Fruit fly (Drosophila melanogaster) whole organism, embryonic: ENCODE measurements around the gene CG10383.

Experiments
- Aef1 ChIP-seq: fragments of 200-800 bp; sonication (Bioruptor generic); IDR thresholded peaks from 3 replicates; pipeline ENCODE4 v1.3.6; 2022; ENCODE audit warnings: missing biosample characterization, missing genetic modification characterization
- B-H1 ChIP-seq: fragments of 200-800 bp; sonication (Bioruptor generic); IDR thresholded peaks from 3 replicates; pipeline ENCODE4 v1.3.6; 2022; ENCODE audit warnings: missing biosample characterization, missing genetic modification characterization
- CG10366 ChIP-seq: fragments of 200-800 bp; sonication (Bioruptor generic); IDR thresholded peaks from 2 replicates; pipeline ENCODE4 v1.3.6; 2022; ENCODE audit warnings: missing biosample characterization, missing genetic modification characterization
- CG11085 ChIP-seq: fragments of 200-800 bp; sonication (Bioruptor generic); IDR thresholded peaks from 2 replicates; pipeline ENCODE4 v1.3.6; 2022; ENCODE audit warnings: missing biosample characterization, missing genetic modification characterization
- CG11696 ChIP-seq: fragments of 200-800 bp; sonication (Bioruptor generic); IDR thresholded peaks from 2 replicates; pipeline ENCODE4 v1.3.6; 2022; ENCODE audit warnings: missing biosample characterization, missing genetic modification characterization
- CG14441 ChIP-seq: fragments of 200-800 bp; sonication (Bioruptor generic); IDR thresholded peaks from 2 replicates; pipeline ENCODE4 v1.3.6; 2022; ENCODE audit warnings: missing biosample characterization, missing genetic modification characterization
- CG14667 ChIP-seq: fragments of 200-800 bp; sonication (Bioruptor generic); IDR thresholded peaks from 2 replicates; pipeline ENCODE4 v1.3.6; 2022; ENCODE audit warnings: missing biosample characterization, missing genetic modification characterization
- CG14860 ChIP-seq: fragments of 200-800 bp; sonication (Bioruptor generic); IDR thresholded peaks from 3 replicates; pipeline ENCODE4 v1.3.6; 2022; ENCODE audit warnings: missing biosample characterization, missing genetic modification characterization; ENCODE audit not compliant: partially characterized antibody
- CG15514 ChIP-seq: fragments of 200-800 bp; sonication (Bioruptor generic); optimal IDR thresholded peaks from 3 replicates; lab custom pipeline; 2017; ENCODE audit warnings: missing biosample characterization, missing genetic modification characterization, mild to moderate bottlenecking, moderate library complexity, missing genetic modification reagents
- CG16813 ChIP-seq: fragments of 200-800 bp; sonication (Bioruptor generic); IDR thresholded peaks from 3 replicates; pipeline ENCODE4 v1.3.6; 2022; ENCODE audit warnings: missing biosample characterization, missing genetic modification characterization; ENCODE audit not compliant: partially characterized antibody
- CG16863 ChIP-seq: fragments of 200-800 bp; sonication (Bioruptor generic); optimal IDR thresholded peaks from 3 replicates; lab custom pipeline; 2016; ENCODE audit warnings: missing biosample characterization, missing genetic modification characterization
- CG17359 ChIP-seq: fragments of 200-800 bp; sonication (Bioruptor generic); optimal IDR thresholded peaks from 3 replicates; lab custom pipeline; 2018; ENCODE audit warnings: missing biosample characterization, mild to moderate bottlenecking, missing genetic modification characterization, moderate library complexity
- CG31388 ChIP-seq: fragments of 200-800 bp; sonication (Bioruptor generic); optimal IDR thresholded peaks from 2 replicates; lab custom pipeline; 2016; ENCODE audit warnings: missing biosample characterization, missing genetic modification characterization
- CG42726 ChIP-seq: fragments of 200-800 bp; sonication (Bioruptor generic); IDR thresholded peaks from 2 replicates; pipeline ENCODE4 v1.3.6; 2022; ENCODE audit warnings: missing biosample characterization, missing genetic modification characterization; ENCODE audit not compliant: partially characterized antibody
- CG7357 ChIP-seq: fragments of 200-800 bp; sonication (Bioruptor generic); IDR thresholded peaks from 3 replicates; pipeline ENCODE4 v1.3.6; 2022; ENCODE audit warnings: missing biosample characterization, missing genetic modification characterization
- CG7372 ChIP-seq: fragments of 200-800 bp; sonication (Bioruptor generic); IDR thresholded peaks from 2 replicates; pipeline ENCODE4 v1.3.6; 2022; ENCODE audit warnings: missing biosample characterization, missing genetic modification characterization
- CG7987 ChIP-seq: fragments of 200-800 bp; sonication (Bioruptor generic); optimal IDR thresholded peaks from 2 replicates; lab custom pipeline; 2018; ENCODE audit warnings: missing biosample characterization, mild to moderate bottlenecking, missing genetic modification characterization, moderate library complexity
- CG8765 ChIP-seq: fragments of 200-800 bp; sonication (Bioruptor generic); IDR thresholded peaks from 2 replicates; pipeline ENCODE4 v1.3.6; 2022; ENCODE audit warnings: missing biosample characterization, missing genetic modification characterization
- CG9609 ChIP-seq: fragments of 200-800 bp; sonication (Bioruptor generic); optimal IDR thresholded peaks from 3 replicates; lab custom pipeline; 2016; ENCODE audit warnings: missing biosample characterization, missing genetic modification characterization
- CG9876 ChIP-seq: fragments of 200-800 bp; sonication (Bioruptor generic); optimal IDR thresholded peaks from 2 replicates; lab custom pipeline; 2016; ENCODE audit warnings: missing biosample characterization, missing genetic modification characterization
- CoRest ChIP-seq: fragments of 200-800 bp; sonication (Bioruptor generic); optimal IDR thresholded peaks from 3 replicates; lab custom pipeline; 2018; ENCODE audit warnings: missing biosample characterization, mild to moderate bottlenecking, missing genetic modification characterization, moderate library complexity
- Dek ChIP-seq: fragments of 200-800 bp; sonication (Bioruptor generic); optimal IDR thresholded peaks from 3 replicates; lab custom pipeline; 2019; ENCODE audit warnings: missing biosample characterization, mild to moderate bottlenecking, missing genetic modification characterization, moderate library complexity
- Doc2 ChIP-seq: fragments of 200-800 bp; sonication (Bioruptor generic); IDR thresholded peaks from 2 replicates; pipeline ENCODE4 v1.3.6; 2022; ENCODE audit warnings: missing biosample characterization, missing genetic modification characterization
- HmgD ChIP-seq: fragments of 200-800 bp; sonication (Bioruptor generic); optimal IDR thresholded peaks from 3 replicates; lab custom pipeline; 2016; ENCODE audit warnings: missing biosample characterization, missing genetic modification characterization
- Hr3 ChIP-seq: fragments of 200-800 bp; sonication (Bioruptor generic); optimal IDR thresholded peaks from 3 replicates; lab custom pipeline; 2016; ENCODE audit warnings: missing biosample characterization, missing genetic modification characterization
- Hr51 ChIP-seq, 2 experiments: fragments of 200-800 bp; sonication (Bioruptor generic); optimal IDR thresholded peaks; 2 replicates in 1 of 2; 3 replicates in 1 of 2; lab custom pipeline; 2016 to 2018; ENCODE audit warnings: missing biosample characterization in 2 of 2, missing genetic modification characterization in 2 of 2, mild to moderate bottlenecking in 1 of 2, moderate library complexity in 1 of 2
- Jarid2 ChIP-seq: fragments of 200-800 bp; sonication (Bioruptor generic); optimal IDR thresholded peaks from 3 replicates; lab custom pipeline; 2017; ENCODE audit warnings: mild to moderate bottlenecking, missing biosample characterization, missing genetic modification reagents, missing genetic modification characterization
- Med ChIP-seq: fragments of 200-800 bp; sonication (Bioruptor generic); peaks from one replicate; lab custom pipeline; 2016; ENCODE audit warnings: missing biosample characterization, missing genetic modification characterization, mild to moderate bottlenecking, inconsistent platforms, moderate library complexity
- NK7.1 ChIP-seq: fragments of 200-800 bp; sonication (Bioruptor generic); optimal IDR thresholded peaks from 3 replicates; lab custom pipeline; 2016; ENCODE audit warnings: missing biosample characterization, missing genetic modification characterization
- NfI ChIP-seq: fragments of 200-800 bp; sonication (Bioruptor generic); optimal IDR thresholded peaks from 3 replicates; lab custom pipeline; 2018; ENCODE audit warnings: missing biosample characterization, mild to moderate bottlenecking, missing genetic modification characterization, moderate library complexity
- Ssrp ChIP-seq: fragments of 200-800 bp; sonication (Bioruptor generic); optimal IDR thresholded peaks from 2 replicates; lab custom pipeline; 2018; ENCODE audit warnings: missing biosample characterization, mild to moderate bottlenecking, missing genetic modification characterization, moderate library complexity
- Tbp ChIP-seq: fragments of >200 bp; optimal IDR thresholded peaks from 2 replicates; lab custom pipeline; 2018; ENCODE audit warnings: missing biosample characterization, missing genetic modification characterization
- amos ChIP-seq: fragments of 200-800 bp; sonication (Bioruptor generic); IDR thresholded peaks from 2 replicates; pipeline ENCODE4 v1.3.6; 2022; ENCODE audit warnings: missing biosample characterization, missing genetic modification characterization; ENCODE audit not compliant: partially characterized antibody
- cato ChIP-seq: fragments of 200-800 bp; sonication (Bioruptor generic); optimal IDR thresholded peaks from 2 replicates; lab custom pipeline; 2016; ENCODE audit warnings: missing biosample characterization, missing genetic modification characterization, borderline replicate concordance
- chm ChIP-seq: fragments of 200-800 bp; sonication (Bioruptor generic); IDR thresholded peaks from 2 replicates; pipeline ENCODE4 v1.3.6; 2022; ENCODE audit warnings: missing biosample characterization, missing genetic modification characterization
- dati ChIP-seq: fragments of 200-800 bp; sonication (Bioruptor generic); IDR thresholded peaks from 2 replicates; pipeline ENCODE4 v1.3.6; 2022; ENCODE audit warnings: missing biosample characterization, missing genetic modification characterization
- exex ChIP-seq: fragments of 200-800 bp; sonication (Bioruptor generic); optimal IDR thresholded peaks from 4 replicates; lab custom pipeline; 2018; ENCODE audit warnings: missing biosample characterization, mild to moderate bottlenecking, missing genetic modification characterization, moderate library complexity
- gfzf ChIP-seq: fragments of 200-800 bp; sonication (Bioruptor generic); optimal IDR thresholded peaks from 2 replicates; lab custom pipeline; 2016; ENCODE audit warnings: missing biosample characterization, mild to moderate bottlenecking, missing genetic modification characterization, moderate library complexity
- gt ChIP-seq: fragments of 200-800 bp; sonication (Bioruptor generic); IDR thresholded peaks from 2 replicates; pipeline ENCODE4 v1.3.6; 2022; ENCODE audit warnings: missing biosample characterization, missing genetic modification characterization
- ham ChIP-seq: fragments of 200-800 bp; sonication (Bioruptor generic); IDR thresholded peaks from 2 replicates; pipeline ENCODE4 v1.3.6; 2022; ENCODE audit warnings: missing biosample characterization, missing genetic modification characterization
- hbn ChIP-seq: fragments of 200-800 bp; sonication (Bioruptor generic); IDR thresholded peaks from 2 replicates; pipeline ENCODE4 v1.3.6; 2022; ENCODE audit warnings: missing biosample characterization, missing genetic modification characterization; ENCODE audit not compliant: partially characterized antibody
- lilli ChIP-seq: fragments of 200-800 bp; sonication (Bioruptor generic); optimal IDR thresholded peaks from 3 replicates; lab custom pipeline; 2016; ENCODE audit warnings: missing biosample characterization, missing genetic modification characterization
- lmd ChIP-seq: fragments of 200-800 bp; sonication (Bioruptor generic); IDR thresholded peaks from 2 replicates; pipeline ENCODE4 v1.3.6; 2022; ENCODE audit warnings: missing biosample characterization, missing genetic modification characterization
- mam ChIP-seq: fragments of 200-800 bp; sonication (Bioruptor generic); optimal IDR thresholded peaks from 3 replicates; lab custom pipeline; 2016; ENCODE audit warnings: missing biosample characterization, missing genetic modification characterization
- otp ChIP-seq: fragments of 200-800 bp; sonication (Bioruptor generic); IDR thresholded peaks from 3 replicates; pipeline ENCODE4, ENCODE4 v1.3.6; 2022; ENCODE audit warnings: missing biosample characterization, missing genetic modification characterization
- p53 ChIP-seq: fragments of 200-800 bp; sonication (Bioruptor generic); optimal IDR thresholded peaks from 2 replicates; lab custom pipeline; 2016; ENCODE audit warnings: missing biosample characterization, missing genetic modification characterization
- sens ChIP-seq: fragments of 200-800 bp; sonication (Bioruptor generic); peaks from one replicate; lab custom pipeline; 2016; ENCODE audit warnings: missing biosample characterization, missing genetic modification characterization
- sim ChIP-seq: fragments of 200-800 bp; sonication (Bioruptor generic); IDR thresholded peaks from 2 replicates; pipeline ENCODE4 v1.3.6; 2022; ENCODE audit warnings: missing biosample characterization, missing genetic modification characterization
- ssp ChIP-seq: fragments of 200-800 bp; sonication (Bioruptor generic); IDR thresholded peaks from 2 replicates; pipeline ENCODE4 v1.3.6; 2022; ENCODE audit warnings: missing biosample characterization, missing genetic modification characterization

The CG10383 gene

DNA sequence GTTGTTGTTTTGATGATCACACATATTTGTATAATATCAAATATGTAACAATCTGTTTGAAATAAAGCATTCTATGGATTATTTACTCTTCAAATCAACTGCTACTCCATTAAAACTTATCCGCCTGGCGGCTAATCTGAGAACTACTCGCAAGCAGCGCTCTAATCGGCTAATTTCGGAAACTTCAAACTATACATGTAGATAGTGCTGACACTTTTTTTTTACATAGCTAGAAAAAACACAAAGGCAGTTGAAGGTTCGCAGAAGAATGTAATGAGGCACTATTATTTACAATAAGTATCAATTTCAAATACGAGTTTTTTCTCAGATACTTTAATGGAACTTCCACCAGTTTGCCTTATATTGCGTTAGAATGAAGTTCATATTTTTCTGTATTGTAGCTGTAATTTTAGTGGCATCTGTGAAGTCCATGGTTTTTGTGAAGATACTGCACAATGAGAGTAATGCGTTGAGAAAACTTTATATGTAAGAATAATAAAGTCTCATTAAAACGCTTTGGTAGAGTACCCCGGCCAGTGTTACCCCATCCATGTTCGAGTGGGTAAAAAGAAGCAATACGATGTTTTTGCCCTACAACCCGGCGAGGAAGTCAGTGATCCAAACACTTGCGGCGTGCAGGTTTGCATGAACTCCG, 29.3 kb downstream of the CG10383 start (continued):
- TF ChIP-seq CG11696 (GFP tag; lab: Robert Waterston, UW) (0 out of 2 replicates have a peak, but pooled peaks have one; percentile 13), CG15514 (GFP tag; lab: Kevin White, UChicago) (peak; percentile 45), CG11085 (GFP tag; lab: Robert Waterston, UW) (peak; percentile 40; the same call in 1 of the 2 replicates), gt (GFP tag; lab: Robert Waterston, UW) (no peak), ssp (GFP tag; lab: Robert Waterston, UW) (peak; percentile 45), mam (peak; percentile 48), Hr3 (GFP tag; lab: Kevin White, UChicago) (peak; percentile 41), Jarid2 (GFP tag; lab: Kevin White, UChicago) (peak; percentile 49), CG31388 (peak; percentile 7), CG16813 (GFP tag; lab: Robert Waterston, UW) (peak; percentile 57; the same call in 2 of the 3 replicates), CG9609 (GFP tag; lab: Kevin White, UChicago) (peak; percentile 29), CG7372 (GFP tag; lab: Robert Waterston, UW) (peak; percentile 53; the same call in 1 of the 2 replicates), Tbp (GFP tag; lab: Kevin White, UChicago) (no peak), hbn (GFP tag; lab: Robert Waterston, UW) (no peak), lmd (GFP tag; lab: Robert Waterston, UW) (peak; percentile 42; the same call in 1 of the 2 replicates), CG9876 (peak; percentile 74), amos (peak; percentile 68), Hr51 (GFP tag; optimal IDR thresholded peaks at IDR 0.05; lab: Kevin White, UChicago) (peak in 1 of 2 experiments; percentile 2), ham (GFP tag; lab: Robert Waterston, UW) (no peak), sens (GFP tag; lab: Kevin White, UChicago) (peak; percentile 77), CG14441 (GFP tag; lab: Robert Waterston, UW) (peak; percentile 49; the same call in 1 of the 2 replicates), HmgD (GFP tag; lab: Kevin White, UChicago) (peak; percentile 80), Med (GFP tag; lab: Kevin White, UChicago) (peak; percentile 92), p53 (GFP tag; lab: Kevin White, UChicago) (peak; percentile 62), B-H1 (no peak), CG16863 (GFP tag; lab: Kevin White, UChicago) (peak; percentile 41), exex (no peak), CG7357 (GFP tag; lab: Robert Waterston, UW) (peak; percentile 29; the same call in 1 of the 3 replicates), otp (GFP tag; lab: Robert Waterston, UW) (peak; percentile 62; the same call in 2 of the 3 replicates), lilli (GFP tag; lab: Kevin White, UChicago) (peak; percentile 60), gfzf (GFP tag; lab: Kevin White, UChicago) (peak; percentile 13), Aef1 (GFP tag; lab: Robert Waterston, UW) (peak; percentile 47; the same call in 2 of the 3 replicates), NK7.1 (GFP tag; lab: Kevin White, UChicago) (no peak), chm (GFP tag; lab: Robert Waterston, UW) (no peak), NfI (GFP tag; lab: Kevin White, UChicago) (peak; percentile 57), dati (GFP tag; lab: Robert Waterston, UW) (no peak), cato (GFP tag; lab: Kevin White, UChicago) (no peak), CG10366 (GFP tag; lab: Robert Waterston, UW) (peak; percentile 56; the same call in 1 of the 2 replicates), CG17359 (peak; percentile 34), CoRest (tag; lab: Kevin White, UChicago) (peak; percentile 63), Ssrp (tag; lab: Kevin White, UChicago) (peak; percentile 14), sim (GFP tag; lab: Robert Waterston, UW) (no peak), CG7987 (GFP tag; lab: Kevin White, UChicago) (peak; percentile 29), CG14667 (GFP tag; lab: Robert Waterston, UW) (peak; percentile 67), Doc2 (GFP tag; lab: Robert Waterston, UW) (no peak), CG14860 (GFP tag; lab: Robert Waterston, UW) (0 out of 3 replicates have a peak, but pooled peaks have one; percentile 20), CG8765 (no peak), CG42726 (peak; percentile 77), Dek (tag; lab: Kevin White, UChicago) (peak; percentile 8)
